Worm (Caenorhabditis elegans) whole organism, L3 larva: ENCODE measurements around the gene zmp-5.

ENCODE experiments used
- aly-2 ChIP-seq: fragments of 150-350 bp; optimal IDR thresholded peaks from 2 replicates; lab custom pipeline; 2014; ENCODE audit warnings: missing biosample characterization, missing genetic modification characterization
- ama-1 ChIP-seq: fragments of 150-350 bp; optimal IDR thresholded peaks from 2 replicates; lab custom pipeline; 2018
- elt-3 ChIP-seq, 3 experiments: fragments of 150-350 bp in 1 of 3; sonication (generic microtip) in 2 of 3; optimal IDR thresholded peaks; 2 replicates in 2 of 3; 4 replicates in 1 of 3; lab custom pipeline; 2014 to 2017; ENCODE audit warnings: missing biosample characterization in 3 of 3, missing genetic modification characterization in 3 of 3
- nhr-28 ChIP-seq: fragments of 150-350 bp; optimal IDR thresholded peaks from 2 replicates; lab custom pipeline; 2014; ENCODE audit warnings: missing biosample characterization, missing genetic modification characterization
- skn-1 ChIP-seq: fragments of 150-350 bp; optimal IDR thresholded peaks from 2 replicates; lab custom pipeline; 2014; ENCODE audit warnings: missing biosample characterization, missing genetic modification characterization
- tbx-2 ChIP-seq: sonication (generic microtip); optimal IDR thresholded peaks from 2 replicates; lab custom pipeline; 2016; ENCODE audit warnings: mild to moderate bottlenecking, missing genetic modification characterization, missing compliant biosample characterization
- unc-39 ChIP-seq: sonication (generic microtip); optimal IDR thresholded peaks from 4 replicates; lab custom pipeline; 2017; ENCODE audit warnings: missing biosample characterization, missing genetic modification characterization

DNA sequence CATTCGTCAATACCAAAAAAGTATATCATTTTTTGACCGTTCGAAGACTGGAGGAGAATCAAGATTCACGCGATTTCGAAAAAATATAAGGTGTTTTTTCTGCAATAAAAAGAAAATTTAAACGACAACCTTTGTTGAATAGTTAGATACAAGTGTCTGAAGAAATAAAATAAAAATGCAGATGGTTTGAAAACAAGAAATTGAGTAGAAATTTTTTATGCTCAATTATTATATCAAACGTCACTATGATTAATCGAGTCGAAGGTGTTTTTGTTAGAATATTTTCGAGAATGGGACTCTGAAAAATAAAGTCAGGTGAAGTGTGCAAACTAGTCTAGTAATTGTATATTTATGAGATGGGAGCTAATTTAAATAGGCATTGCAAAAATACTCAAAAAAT is 6.5 kb upstream of the zmp-5 start, which contains the start of gene R09A8.5:
- TF ChIP-seq unc-39 (tag; lab: Kevin White, UChicago) (no peak), skn-1 (tag; lab: Kevin White, UChicago) (no peak), tbx-2 (tag; lab: Kevin White, UChicago) (no peak), nhr-28 (tag; lab: Kevin White, UChicago) (no peak), aly-2 (tag; lab: Kevin White, UChicago) (no peak), ama-1 (lab: Kevin White, UChicago) (no peak), elt-3 (tag; optimal IDR thresholded peaks at IDR 0.05; lab: Kevin White, UChicago) (no peak)
